Worm (Caenorhabditis elegans) whole organism, L2 larva: ENCODE results near the gene C28C12.11.

Experiments used
- C34F6.9 ChIP-seq: fragments of 150-350 bp; optimal IDR thresholded peaks from 2 replicates; lab custom pipeline; 2014; ENCODE audit warnings: missing biosample characterization, missing genetic modification characterization
- F13H6.1 ChIP-seq: sonication (generic microtip); optimal IDR thresholded peaks from 2 replicates; lab custom pipeline; 2016; ENCODE audit warnings: missing genetic modification characterization, missing compliant biosample characterization
- R02D3.7 ChIP-seq: fragments of 150-350 bp; optimal IDR thresholded peaks from 2 replicates; lab custom pipeline; 2014; ENCODE audit warnings: missing biosample characterization, missing genetic modification characterization
- Y55F3AM.14 ChIP-seq: fragments of 200-800 bp; sonication (Bioruptor generic); optimal IDR thresholded peaks from 2 replicates; lab custom pipeline; 2018; ENCODE audit warnings: mild to moderate bottlenecking, missing genetic modification characterization, missing compliant biosample characterization
- aly-2 ChIP-seq: fragments of 150-350 bp; optimal IDR thresholded peaks from 2 replicates; lab custom pipeline; 2014; ENCODE audit warnings: missing biosample characterization, missing genetic modification characterization
- ama-1 ChIP-seq: fragments of 150-350 bp; optimal IDR thresholded peaks from 2 replicates; lab custom pipeline; 2018; ENCODE audit warnings: inconsistent platforms
- ceh-82 ChIP-seq: fragments of 150-350 bp; optimal IDR thresholded peaks from 2 replicates; lab custom pipeline; 2014; ENCODE audit warnings: missing biosample characterization, missing genetic modification characterization
- crh-2 ChIP-seq: sonication (generic microtip); optimal IDR thresholded peaks from 2 replicates; lab custom pipeline; 2017; ENCODE audit warnings: missing biosample characterization, missing genetic modification characterization
- dmd-4 ChIP-seq: sonication (generic microtip); optimal IDR thresholded peaks from 2 replicates; lab custom pipeline; 2017; ENCODE audit warnings: missing biosample characterization, missing genetic modification characterization
- egl-27 ChIP-seq: sonication (generic microtip); optimal IDR thresholded peaks from 3 replicates; lab custom pipeline; 2017; ENCODE audit warnings: missing biosample characterization, missing genetic modification reagents, missing genetic modification characterization
- elt-1 ChIP-seq: fragments of 150-350 bp; optimal IDR thresholded peaks from 2 replicates; lab custom pipeline; 2014; ENCODE audit warnings: missing biosample characterization, missing genetic modification characterization
- elt-3 ChIP-seq: sonication (generic microtip); optimal IDR thresholded peaks from 2 replicates; lab custom pipeline; 2017; ENCODE audit warnings: missing biosample characterization, missing genetic modification characterization
- fos-1 ChIP-seq: fragments of 150-350 bp; optimal IDR thresholded peaks from 2 replicates; lab custom pipeline; 2014; ENCODE audit warnings: missing biosample characterization, missing genetic modification characterization
- gmeb-1 ChIP-seq: fragments of 150-350 bp; optimal IDR thresholded peaks from 2 replicates; lab custom pipeline; 2014; ENCODE audit warnings: missing biosample characterization, missing genetic modification characterization
- lin-39 ChIP-seq: fragments of 150-350 bp; optimal IDR thresholded peaks from 2 replicates; lab custom pipeline; 2014; ENCODE audit warnings: missing biosample characterization, missing genetic modification reagents, missing genetic modification characterization
- lsy-2 ChIP-seq, 2 experiments: fragments of 150-350 bp in 1 of 2; sonication (generic microtip) in 1 of 2; optimal IDR thresholded peaks; 2 replicates each; lab custom pipeline; 2014 to 2017; ENCODE audit warnings: missing biosample characterization in 2 of 2, missing genetic modification characterization in 2 of 2
- mbf-1 ChIP-seq: sonication (generic microtip); optimal IDR thresholded peaks from 2 replicates; lab custom pipeline; 2017; ENCODE audit warnings: missing biosample characterization, missing genetic modification characterization
- nhr-10 ChIP-seq: sonication (generic microtip); optimal IDR thresholded peaks from 2 replicates; lab custom pipeline; 2017; ENCODE audit warnings: missing biosample characterization, missing genetic modification characterization
- nhr-11 ChIP-seq: fragments of 150-350 bp; optimal IDR thresholded peaks from 2 replicates; lab custom pipeline; 2014; ENCODE audit warnings: missing biosample characterization, missing genetic modification characterization
- nhr-129 ChIP-seq: fragments of 150-350 bp; optimal IDR thresholded peaks from 2 replicates; lab custom pipeline; 2014; ENCODE audit warnings: missing biosample characterization, missing genetic modification characterization
- nhr-21 ChIP-seq: fragments of 150-350 bp; optimal IDR thresholded peaks from 2 replicates; lab custom pipeline; 2014; ENCODE audit warnings: missing biosample characterization, missing genetic modification characterization
- nhr-23 ChIP-seq: fragments of 150-350 bp; optimal IDR thresholded peaks from 2 replicates; lab custom pipeline; 2014; ENCODE audit warnings: missing biosample characterization, missing genetic modification reagents, missing genetic modification characterization
- nhr-6 ChIP-seq: fragments of 150-350 bp; optimal IDR thresholded peaks from 2 replicates; lab custom pipeline; 2014; ENCODE audit warnings: missing biosample characterization, missing genetic modification characterization
- skn-1 ChIP-seq: sonication (generic microtip); optimal IDR thresholded peaks from 2 replicates; lab custom pipeline; 2017; ENCODE audit warnings: missing biosample characterization, missing genetic modification characterization
- sma-3 ChIP-seq: sonication (generic microtip); optimal IDR thresholded peaks from 2 replicates; lab custom pipeline; 2016; ENCODE audit warnings: missing genetic modification reagents, missing genetic modification characterization, missing compliant biosample characterization
- sma-9 ChIP-seq, 2 experiments: fragments of 150-350 bp in 1 of 2; sonication (generic microtip) in 1 of 2; optimal IDR thresholded peaks; 2 replicates each; lab custom pipeline; 2014 to 2016; ENCODE audit warnings: missing genetic modification characterization in 2 of 2, mild to moderate bottlenecking in 1 of 2, missing biosample characterization in 1 of 2, missing compliant biosample characterization in 1 of 2, missing genetic modification reagents in 1 of 2, moderate library complexity in 1 of 2
- snpc-4 ChIP-seq: fragments of 150-350 bp; optimal IDR thresholded peaks from 2 replicates; lab custom pipeline; 2014; ENCODE audit warnings: missing biosample characterization, missing genetic modification characterization
- unc-39 ChIP-seq: fragments of 150-350 bp; optimal IDR thresholded peaks from 2 replicates; lab custom pipeline; 2014; ENCODE audit warnings: missing biosample characterization, missing genetic modification characterization
- unc-62 ChIP-seq: fragments of 150-350 bp; optimal IDR thresholded peaks from 2 replicates; lab custom pipeline; 2014; ENCODE audit warnings: missing biosample characterization, missing genetic modification reagents, missing genetic modification characterization
- ztf-1 ChIP-seq: fragments of 200-800 bp; sonication (Bioruptor generic); conservative IDR thresholded peaks from 2 replicates; pipeline ENCODE4 v1.3.6; 2022; ENCODE audit warnings: missing genetic modification characterization, missing compliant biosample characterization
- ztf-4 ChIP-seq: fragments of 150-350 bp; optimal IDR thresholded peaks from 2 replicates; lab custom pipeline; 2014; ENCODE audit warnings: missing biosample characterization, missing genetic modification characterization

C28C12.11 gene

ce11 chrIV:8446904-8447303, 27.0 kb upstream of the C28C12.11 start, which contains the start of gene T01B11.1:
Gene T01B11.1, plus strand, starts transcription at chrIV:8447204.
- TF ChIP-seq elt-1 (tag; lab: Kevin White, UChicago) (no peak), snpc-4 (no peak), skn-1 (no peak), ztf-1 (no peak), sma-3 (GFP tag; lab: Kevin White, UChicago) (no peak), Y55F3AM.14 (GFP tag; lab: Kevin White, UChicago) (no peak), ama-1 (lab: Kevin White, UChicago) (no peak), lsy-2 (tag; optimal IDR thresholded peaks at IDR 0.05; lab: Kevin White, UChicago) (no peak), dmd-4 (no peak)

ce11 chrIV:8449869-8450268, 24.0 kb upstream of the C28C12.11 start:
- TF ChIP-seq elt-3 (tag; lab: Kevin White, UChicago) (no peak), dmd-4 (no peak), crh-2 (tag; lab: Kevin White, UChicago) (no peak), nhr-23 (tag; lab: Kevin White, UChicago) (no peak), ztf-1 (no peak), unc-39 (tag; lab: Kevin White, UChicago) (no peak), aly-2 (tag; lab: Kevin White, UChicago) (no peak), nhr-21 (tag; lab: Kevin White, UChicago) (no peak), lsy-2 (tag; optimal IDR thresholded peaks at IDR 0.05; lab: Kevin White, UChicago) (no peak), C34F6.9 (tag; lab: Kevin White, UChicago) (no peak), mbf-1 (tag; lab: Kevin White, UChicago) (no peak), nhr-129 (tag; lab: Kevin White, UChicago) (no peak), gmeb-1 (tag; lab: Kevin White, UChicago) (no peak)

- TF ChIP-seq ceh-82 (no peak), F13H6.1 (tag; lab: Kevin White, UChicago) (no peak), crh-2 (tag; lab: Kevin White, UChicago) (peak; percentile 48), nhr-11 (tag; lab: Kevin White, UChicago) (no peak), fos-1 (peak; percentile 86), unc-39 (tag; lab: Kevin White, UChicago) (no peak), sma-9 (GFP tag; optimal IDR thresholded peaks at IDR 0.05; lab: Kevin White, UChicago) (peak; percentile 71), sma-9 (tag; optimal IDR thresholded peaks at IDR 0.05; lab: Kevin White, UChicago) (no peak), gmeb-1 (tag; lab: Kevin White, UChicago) (peak; percentile 38)
These were observed 23.3 kb upstream of the C28C12.11 start for ce11 chrIV:8450534-8450933.

- no peak for TF ChIP-seq ztf-1
- peak; percentile 15 for TF ChIP-seq sma-9 (GFP tag; optimal IDR thresholded peaks at IDR 0.05; lab: Kevin White, UChicago)
- no peak for TF ChIP-seq sma-9 (tag; optimal IDR thresholded peaks at IDR 0.05; lab: Kevin White, UChicago)
- peak; percentile 34 for TF ChIP-seq fos-1
These were observed 22.1 kb upstream of the C28C12.11 start, which contains the start of gene eppl-1 for ce11 chrIV:8451709-8452248. Gene eppl-1, minus strand, starts transcription at chrIV:8451759.

ce11 chrIV:8453178-8453577, 20.7 kb upstream of the C28C12.11 start:
- TF ChIP-seq lin-39 (no peak), nhr-129 (tag; lab: Kevin White, UChicago) (peak; percentile 4), crh-2 (tag; lab: Kevin White, UChicago) (peak; percentile 63), nhr-6 (no peak), gmeb-1 (tag; lab: Kevin White, UChicago) (peak; percentile 19), sma-9 (GFP tag; optimal IDR thresholded peaks at IDR 0.05; lab: Kevin White, UChicago) (peak; percentile 55), sma-9 (tag; optimal IDR thresholded peaks at IDR 0.05; lab: Kevin White, UChicago) (no peak), fos-1 (peak; percentile 65)

- TF ChIP-seq C34F6.9 (tag; lab: Kevin White, UChicago), result no peak
- peak; percentile 44 for TF ChIP-seq fos-1
These were observed 19.8 kb upstream of the C28C12.11 start for ce11 chrIV:8454076-8454475.

- TF ChIP-seq C34F6.9 (tag; lab: Kevin White, UChicago) (no peak), nhr-10 (tag; lab: Kevin White, UChicago) (no peak), ztf-1 (no peak), egl-27 (no peak), R02D3.7 (no peak), unc-39 (tag; lab: Kevin White, UChicago) (no peak), ztf-4 (tag; lab: Kevin White, UChicago) (no peak), unc-62 (GFP tag; lab: Kevin White, UChicago) (no peak), gmeb-1 (tag; lab: Kevin White, UChicago) (no peak)
These were observed 17.0 kb upstream of the C28C12.11 start, which contains the start of gene syx-4 for ce11 chrIV:8456899-8457298. Gene syx-4, plus strand, starts transcription at chrIV:8457280.
